Fruit fly (Drosophila melanogaster): ENCODE data around the gene strat.

The strat gene

dm6 chr2L:8311741-8312140 lies 8.4 kb upstream of the strat start:
- no peak for TF ChIP-seq CG8478 (optimal IDR thresholded peaks at IDR 0.05)
- no peak for TF ChIP-seq CTCF (optimal IDR thresholded peaks at IDR 0.05)

- no peak for TF ChIP-seq CTCF (optimal IDR thresholded peaks at IDR 0.05)
Observed at dm6 chr2L:8325150-8325549, 5.0 kb downstream of the strat start, which contains the start of gene CG7781. Gene CG7781, minus strand, starts transcription at chr2L:8325409.

- TF ChIP-seq CTCF (optimal IDR thresholded peaks at IDR 0.05), result no peak
- TF ChIP-seq CG8478 (optimal IDR thresholded peaks at IDR 0.05), result no peak
Observed at dm6 chr2L:8326414-8327271, 6.5 kb downstream of the strat start.

- TF ChIP-seq CG8478 (optimal IDR thresholded peaks at IDR 0.05) (no peak), CTCF (optimal IDR thresholded peaks at IDR 0.05) (no peak)
Observed at dm6 chr2L:8327272-8327555, 7.1 kb downstream of the strat start, which contains the start of gene CG14275. Gene CG14275, plus strand, starts transcription at chr2L:8327456.

dm6 chr2L:8327783-8328327 lies 7.7 kb downstream of the strat start:
- TF ChIP-seq CG8478 (optimal IDR thresholded peaks at IDR 0.05) (no peak), CTCF (optimal IDR thresholded peaks at IDR 0.05) (no peak)

- no peak for TF ChIP-seq CTCF (optimal IDR thresholded peaks at IDR 0.05)
- no peak for TF ChIP-seq CG8478 (optimal IDR thresholded peaks at IDR 0.05)
Observed at dm6 chr2L:8328526-8329097, 8.5 kb downstream of the strat start.

- TF ChIP-seq CTCF (optimal IDR thresholded peaks at IDR 0.05) (no peak), CG8478 (optimal IDR thresholded peaks at IDR 0.05) (no peak)
Observed at dm6 chr2L:8333185-8333584, 13.1 kb downstream of the strat start.

dm6 chr2L:8333624-8334023 lies 13.5 kb downstream of the strat start:
- TF ChIP-seq CTCF (optimal IDR thresholded peaks at IDR 0.05), result no peak

- no peak for TF ChIP-seq CG8478 (optimal IDR thresholded peaks at IDR 0.05)
Observed at dm6 chr2L:8334705-8335104, 14.6 kb downstream of the strat start.

dm6 chr2L:8338039-8338438 lies 17.9 kb downstream of the strat start, which contains the start of gene witty:
Gene witty, plus strand, starts transcription at chr2L:8338287.
- no peak for TF ChIP-seq CTCF (optimal IDR thresholded peaks at IDR 0.05)
- no peak for TF ChIP-seq CG8478 (optimal IDR thresholded peaks at IDR 0.05)

- TF ChIP-seq CG8478 (optimal IDR thresholded peaks at IDR 0.05), result no peak
Observed at dm6 chr2L:8339751-8340349, 19.7 kb downstream of the strat start.

- TF ChIP-seq CTCF (optimal IDR thresholded peaks at IDR 0.05) (no peak), CG8478 (optimal IDR thresholded peaks at IDR 0.05) (no peak)
Observed at dm6 chr2L:8342395-8342794, 22.3 kb downstream of the strat start, which contains the start of gene CG14273. Gene CG14273, plus strand, starts transcription at chr2L:8342695.

- TF ChIP-seq CG8478 (optimal IDR thresholded peaks at IDR 0.05), result no peak
- TF ChIP-seq CTCF (optimal IDR thresholded peaks at IDR 0.05), result no peak
Observed at dm6 chr2L:8344536-8344935, 24.4 kb downstream of the strat start.

- no peak for TF ChIP-seq CG8478 (optimal IDR thresholded peaks at IDR 0.05)
- no peak for TF ChIP-seq CTCF (optimal IDR thresholded peaks at IDR 0.05)
Observed at dm6 chr2L:8346260-8346659, 26.1 kb downstream of the strat start, which contains the start of gene CG7778. Gene CG7778, plus strand, starts transcription at chr2L:8346620.

- TF ChIP-seq CG8478 (optimal IDR thresholded peaks at IDR 0.05), result no peak
- no peak for TF ChIP-seq CTCF (optimal IDR thresholded peaks at IDR 0.05)
Observed at dm6 chr2L:8350560-8351171, 30.5 kb downstream of the strat start.

Data from S2 (cell line).